Fruit fly (Drosophila melanogaster): ENCODE results near the gene Aplip1.

Gene Aplip1

dm6 chr3L:1204674-1205547, 8.8 kb downstream of the Aplip1 start, which contains the start of gene CG9119 (continued):
- TF ChIP-seq CG30403 (GFP tag; optimal IDR thresholded peaks at IDR 0.05) (peak; percentile 64), ftz-f1 (GFP tag; optimal IDR thresholded peaks at IDR 0.05) (no peak), CG33557 (GFP tag; optimal IDR thresholded peaks at IDR 0.05) (peak; percentile 75), Blimp-1 (GFP tag; optimal IDR thresholded peaks at IDR 0.05) (peak; percentile 100), pb (GFP tag; optimal IDR thresholded peaks at IDR 0.05) (peak; percentile 67), D (optimal IDR thresholded peaks at IDR 0.05) (no peak), D (GFP tag; optimal IDR thresholded peaks at IDR 0.05) (peak; percentile 48), CG4820 (GFP tag; optimal IDR thresholded peaks at IDR 0.05) (peak; percentile 33), row (GFP tag; IDR thresholded peaks at IDR 0.05) (peak; percentile 89), Doc3 (GFP tag; IDR thresholded peaks at IDR 0.05; ENCODE audit: partially characterized antibody) (no peak), chif (GFP tag; optimal IDR thresholded peaks at IDR 0.05) (peak; percentile 37 to 42), CG13894 (tag; optimal IDR thresholded peaks at IDR 0.05) (peak; percentile 50), CG43689 (GFP tag; IDR thresholded peaks at IDR 0.05) (no peak), Taf1 (GFP tag; IDR thresholded peaks at IDR 0.05) (peak; percentile 32; the same call in 1 of the 2 replicates), CG10654 (GFP tag; optimal IDR thresholded peaks at IDR 0.05) (peak; percentile 26), sug (tag; optimal IDR thresholded peaks at IDR 0.05) (peak; percentile 83), Usf (GFP tag; optimal IDR thresholded peaks at IDR 0.05) (no peak), NK7.1 (GFP tag; optimal IDR thresholded peaks at IDR 0.05) (no peak), sens-2 (GFP tag; IDR thresholded peaks at IDR 0.05) (no peak), CG11696 (GFP tag; IDR thresholded peaks at IDR 0.05) (no peak), pho (GFP tag; optimal IDR thresholded peaks at IDR 0.05) (peak; percentile 70), CG7372 (GFP tag; IDR thresholded peaks at IDR 0.05) (0 out of 2 replicates have a peak, but pooled peaks have one; percentile 26), pzg (GFP tag; optimal IDR thresholded peaks at IDR 0.05) (no peak), lola (GFP tag; optimal IDR thresholded peaks at IDR 0.05) (peak in 1 of 3 experiments; percentile 44), cg (GFP tag; optimal IDR thresholded peaks at IDR 0.05) (no peak), CG9876 (GFP tag; optimal IDR thresholded peaks at IDR 0.05) (peak; percentile 57), CG2712 (tag; optimal IDR thresholded peaks at IDR 0.05) (peak; percentile 66), HmgD (GFP tag; optimal IDR thresholded peaks at IDR 0.05) (no peak)

dm6 chr3L:1206682-1207421, 10.7 kb downstream of the Aplip1 start, which contains the start of gene LysB:
LysB (plus strand) TSS chr3L:1207371.
- TF ChIP-seq prd (optimal IDR thresholded peaks at IDR 0.05) (no peak), prd (GFP tag; IDR thresholded peaks at IDR 0.05) (no peak), CG13624 (GFP tag; optimal IDR thresholded peaks at IDR 0.05) (peak; percentile 7), CG42726 (GFP tag; IDR thresholded peaks at IDR 0.05; ENCODE audit: partially characterized antibody) (no peak), Antp (GFP tag; optimal IDR thresholded peaks at IDR 0.05) (peak; percentile 6), sens (GFP tag) (no peak), twi (tag; optimal IDR thresholded peaks at IDR 0.05) (no peak), CG12071 (GFP tag; optimal IDR thresholded peaks at IDR 0.05) (no peak), wdn (GFP tag; IDR thresholded peaks at IDR 0.05) (0 out of 2 replicates have a peak, but pooled peaks have one; percentile 39), bcd (GFP tag; optimal IDR thresholded peaks at IDR 0.05) (no peak), Hr78 (GFP tag; optimal IDR thresholded peaks at IDR 0.05) (no peak), MBD-R2 (GFP tag; IDR thresholded peaks at IDR 0.05) (peak; percentile 27; the same call in 1 of the 2 replicates), Hr51 (GFP tag; optimal IDR thresholded peaks at IDR 0.05) (no peak), CG17802 (tag; optimal IDR thresholded peaks at IDR 0.05) (no peak), CG9932 (GFP tag; IDR thresholded peaks at IDR 0.05) (no peak), Fer1 (GFP tag; optimal IDR thresholded peaks at IDR 0.05) (no peak), Med (GFP tag) (peak; percentile 82), ato (GFP tag; IDR thresholded peaks at IDR 0.05; ENCODE audit: partially characterized antibody) (0 out of 2 replicates have a peak, but pooled peaks have one; percentile 26), Chrac-16 (GFP tag; optimal IDR thresholded peaks at IDR 0.05) (no peak), CG1603 (tag; optimal IDR thresholded peaks at IDR 0.05) (peak; percentile 15)

Measured in whole organism, embryonic.